Fruit fly (Drosophila melanogaster): ENCODE data around the gene CG7384.

CG7384 gene

dm6 chr2L:10488484-10489223, 21.6 kb downstream of the CG7384 start, which contains the start of the genes Cog4 and CG6144 (continued):
- no peak for TF ChIP-seq Mrtf (GFP tag; IDR thresholded peaks at IDR 0.05)
- peak; percentile 87 for TF ChIP-seq MBD-R2 (GFP tag; IDR thresholded peaks at IDR 0.05)
- TF ChIP-seq CG7556 (GFP tag; optimal IDR thresholded peaks at IDR 0.05): no peak
- TF ChIP-seq pb (GFP tag; optimal IDR thresholded peaks at IDR 0.05): no peak
- peak; percentile 33 for TF ChIP-seq Side (GFP tag; optimal IDR thresholded peaks at IDR 0.05)
- TF ChIP-seq CG1529 (GFP tag; optimal IDR thresholded peaks at IDR 0.05): no peak
- TF ChIP-seq C15 (GFP tag; IDR thresholded peaks at IDR 0.05): no peak
- no peak for TF ChIP-seq kni (GFP tag; optimal IDR thresholded peaks at IDR 0.05)
- no peak for TF ChIP-seq CG18262 (tag; optimal IDR thresholded peaks at IDR 0.05)
- TF ChIP-seq CHES-1-like (GFP tag; optimal IDR thresholded peaks at IDR 0.05): peak; percentile 3
- TF ChIP-seq CG4282 (GFP tag; optimal IDR thresholded peaks at IDR 0.05): no peak
- no peak for TF ChIP-seq Tbp (GFP tag; optimal IDR thresholded peaks at IDR 0.05)
- no peak for TF ChIP-seq Camta (GFP tag; optimal IDR thresholded peaks at IDR 0.05)
- TF ChIP-seq HLH4C (GFP tag; IDR thresholded peaks at IDR 0.05; ENCODE audit: partially characterized antibody): peak; percentile 79
- TF ChIP-seq CG8924 (tag; optimal IDR thresholded peaks at IDR 0.05): no peak
- no peak for TF ChIP-seq twi (tag; optimal IDR thresholded peaks at IDR 0.05)
- no peak for TF ChIP-seq CG9817 (tag; optimal IDR thresholded peaks at IDR 0.05)
- peak; percentile 68 for TF ChIP-seq Opbp (GFP tag; IDR thresholded peaks at IDR 0.05; ENCODE audit: partially characterized antibody)
- no peak for TF ChIP-seq wek (GFP tag; optimal IDR thresholded peaks at IDR 0.05)
- TF ChIP-seq CG4707 (GFP tag; optimal IDR thresholded peaks at IDR 0.05): no peak
- no peak for TF ChIP-seq CG43689 (GFP tag; IDR thresholded peaks at IDR 0.05)
- no peak for TF ChIP-seq cwo (GFP tag; optimal IDR thresholded peaks at IDR 0.05)
- no peak for TF ChIP-seq H2.0 (GFP tag; IDR thresholded peaks at IDR 0.05)
- no peak for TF ChIP-seq CG15269 (tag; optimal IDR thresholded peaks at IDR 0.05)
- TF ChIP-seq ftz-f1 (GFP tag; optimal IDR thresholded peaks at IDR 0.05): no peak
- no peak for TF ChIP-seq Ets65A (GFP tag)
- TF ChIP-seq eve (GFP tag; optimal IDR thresholded peaks at IDR 0.05): no peak
- no peak for TF ChIP-seq CrebB (tag; optimal IDR thresholded peaks at IDR 0.05)
- no peak for TF ChIP-seq CG3407 (GFP tag; optimal IDR thresholded peaks at IDR 0.05)
- peak; percentile 91 for TF ChIP-seq CG3995 (GFP tag; optimal IDR thresholded peaks at IDR 0.05)
- no peak for TF ChIP-seq CG8359 (GFP tag; optimal IDR thresholded peaks at IDR 0.05; ENCODE audit: borderline replicate concordance)
- TF ChIP-seq gro (GFP tag; optimal IDR thresholded peaks at IDR 0.05): no peak
- TF ChIP-seq Dad (GFP tag; optimal IDR thresholded peaks at IDR 0.05): no peak
- TF ChIP-seq CG14667 (GFP tag; IDR thresholded peaks at IDR 0.05): no peak
- no peak for TF ChIP-seq Ravus (GFP tag; IDR thresholded peaks at IDR 0.05)
- TF ChIP-seq fru (optimal IDR thresholded peaks at IDR 0.05): no peak
- no peak for TF ChIP-seq CG33213 (GFP tag; optimal IDR thresholded peaks at IDR 0.05)
- no peak for TF ChIP-seq CG6254 (GFP tag; optimal IDR thresholded peaks at IDR 0.05)
- no peak for TF ChIP-seq Hand (GFP tag; optimal IDR thresholded peaks at IDR 0.05)
- TF ChIP-seq sd (tag; optimal IDR thresholded peaks at IDR 0.05): peak; percentile 97
- peak; percentile 68 for TF ChIP-seq inv (GFP tag; IDR thresholded peaks at IDR 0.05; ENCODE audit: partially characterized antibody)
- TF ChIP-seq unpg (GFP tag; optimal IDR thresholded peaks at IDR 0.05): no peak
- no peak for TF ChIP-seq danr (GFP tag; IDR thresholded peaks at IDR 0.05)
- no peak for TF ChIP-seq abd-A (tag; optimal IDR thresholded peaks at IDR 0.05)
- TF ChIP-seq tin (GFP tag; optimal IDR thresholded peaks at IDR 0.05): peak; percentile 2
- peak; percentile 56 for TF ChIP-seq CG15514 (GFP tag; optimal IDR thresholded peaks at IDR 0.05)
- TF ChIP-seq zf30C (GFP tag; optimal IDR thresholded peaks at IDR 0.05): no peak
- no peak for TF ChIP-seq wdn (GFP tag; IDR thresholded peaks at IDR 0.05)
- no peak for TF ChIP-seq Sry-β (GFP tag; optimal IDR thresholded peaks at IDR 0.05)
- TF ChIP-seq cas (GFP tag; IDR thresholded peaks at IDR 0.05): no peak
- TF ChIP-seq Spps (tag; optimal IDR thresholded peaks at IDR 0.05): no peak
